Worm (Caenorhabditis elegans) whole organism, midembryonic: ENCODE data around the gene Y49F6B.19.

Experiments
- T22C8.4 ChIP-seq: fragments of 200-800 bp; sonication (Bioruptor generic); IDR thresholded peaks from 2 replicates; pipeline ENCODE4 v1.3.6; 2022; ENCODE audit warnings: missing genetic modification characterization, missing compliant biosample characterization
- flt-1 ChIP-seq: fragments of 200-800 bp; sonication (Bioruptor generic); IDR thresholded peaks from 2 replicates; pipeline ENCODE4 v1.3.6; 2022; ENCODE audit warnings: missing genetic modification characterization, missing compliant biosample characterization

DNA sequence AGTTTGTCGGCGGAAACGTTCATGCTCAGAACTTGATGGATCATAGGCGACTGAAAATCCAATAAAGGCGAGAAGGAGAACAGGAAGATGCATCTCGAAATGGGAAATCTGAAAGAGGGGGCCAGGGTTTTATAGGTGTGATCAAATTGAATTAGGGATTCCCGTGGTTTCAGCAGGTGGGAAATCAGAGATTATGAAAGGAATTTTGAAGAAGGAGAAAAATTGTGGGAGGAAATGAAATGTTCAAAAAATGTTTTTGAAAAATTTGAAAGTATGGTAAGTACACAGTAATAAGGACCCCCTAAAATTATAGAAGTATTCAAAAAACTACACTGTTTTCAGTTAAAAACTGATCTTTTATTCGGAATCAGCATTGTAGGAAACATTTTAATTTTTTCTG lies 41.6 kb downstream of the Y49F6B.19 start, which contains the start of gene Y49F6B.20:
- no peak for TF ChIP-seq T22C8.4
- no peak for TF ChIP-seq flt-1
